Fruit fly (Drosophila melanogaster): ENCODE data around the gene Ada.
A peak's percentile ranks its signal among the peaks of the same experiment; 100 is the strongest.

Ada gene

dm6 chr3R:9062756-9063155 lies 2.2 kb upstream of the Ada start (continued):
- TF ChIP-seq CG14050 (GFP tag; IDR thresholded peaks at IDR 0.05) (no peak), Dbx (GFP tag; IDR thresholded peaks at IDR 0.05) (no peak), D (optimal IDR thresholded peaks at IDR 0.05) (no peak), D (GFP tag; optimal IDR thresholded peaks at IDR 0.05) (no peak), CG18011 (GFP tag; optimal IDR thresholded peaks at IDR 0.05) (no peak), NK7.1 (GFP tag; optimal IDR thresholded peaks at IDR 0.05) (no peak), CG15073 (GFP tag; optimal IDR thresholded peaks at IDR 0.05) (no peak), fd102C (GFP tag; optimal IDR thresholded peaks at IDR 0.05) (no peak), trh (GFP tag; optimal IDR thresholded peaks at IDR 0.05) (no peak), prd (optimal IDR thresholded peaks at IDR 0.05) (no peak), prd (GFP tag; IDR thresholded peaks at IDR 0.05) (peak; percentile 22; the same call in 1 of the 3 replicates), schlank (tag; optimal IDR thresholded peaks at IDR 0.05) (no peak), CG10209 (GFP tag; optimal IDR thresholded peaks at IDR 0.05) (no peak), CG12104 (GFP tag; optimal IDR thresholded peaks at IDR 0.05) (no peak), lbe (GFP tag; optimal IDR thresholded peaks at IDR 0.05) (no peak), dysf (GFP tag; IDR thresholded peaks at IDR 0.05) (0 out of 3 replicates have a peak, but pooled peaks have one; percentile 34), Drgx (GFP tag; IDR thresholded peaks at IDR 0.05) (peak; percentile 66), CG14441 (GFP tag; IDR thresholded peaks at IDR 0.05) (0 out of 2 replicates have a peak, but pooled peaks have one; percentile 40), CG1792 (GFP tag; optimal IDR thresholded peaks at IDR 0.05) (no peak), CG11723 (GFP tag; optimal IDR thresholded peaks at IDR 0.05) (no peak), slbo (GFP tag; IDR thresholded peaks at IDR 0.05) (peak; percentile 22; the same call in 1 of the 2 replicates), CG33557 (GFP tag; optimal IDR thresholded peaks at IDR 0.05) (no peak), Mad (GFP tag; optimal IDR thresholded peaks at IDR 0.05) (no peak), CG3838 (GFP tag; optimal IDR thresholded peaks at IDR 0.05) (no peak), CG10565 (GFP tag; optimal IDR thresholded peaks at IDR 0.05) (no peak), Bdp1 (GFP tag; optimal IDR thresholded peaks at IDR 0.05) (no peak), repo (GFP tag; optimal IDR thresholded peaks at IDR 0.05) (no peak), CG4424 (GFP tag; optimal IDR thresholded peaks at IDR 0.05) (no peak), rib (GFP tag; IDR thresholded peaks at IDR 0.05) (no peak), E2f2 (GFP tag; IDR thresholded peaks at IDR 0.05) (no peak), org-1 (GFP tag; optimal IDR thresholded peaks at IDR 0.05) (no peak), sisA (GFP tag; IDR thresholded peaks at IDR 0.05) (no peak), pum (GFP tag; optimal IDR thresholded peaks at IDR 0.05) (no peak), CG18764 (GFP tag; optimal IDR thresholded peaks at IDR 0.05) (no peak), Mrtf (GFP tag; IDR thresholded peaks at IDR 0.05) (0 out of 3 replicates have a peak, but pooled peaks have one; percentile 22), CG17568 (GFP tag; optimal IDR thresholded peaks at IDR 0.05) (no peak), sob (GFP tag; IDR thresholded peaks at IDR 0.05) (peak; percentile 52; the same call in 1 of the 2 replicates), CG16815 (GFP tag; optimal IDR thresholded peaks at IDR 0.05) (no peak), mam (GFP tag; optimal IDR thresholded peaks at IDR 0.05) (no peak), btn (GFP tag; optimal IDR thresholded peaks at IDR 0.05) (no peak), grn (GFP tag; optimal IDR thresholded peaks at IDR 0.05) (no peak), exex (tag; optimal IDR thresholded peaks at IDR 0.05) (no peak), CG8290 (GFP tag; optimal IDR thresholded peaks at IDR 0.05) (no peak), CG8290 (tag; optimal IDR thresholded peaks at IDR 0.05) (peak in 1 of 2 experiments; percentile 7), CG10321 (GFP tag; IDR thresholded peaks at IDR 0.05) (no peak), nau (GFP tag; optimal IDR thresholded peaks at IDR 0.05) (no peak), CG3281 (GFP tag; optimal IDR thresholded peaks at IDR 0.05) (no peak), Kr (GFP tag; optimal IDR thresholded peaks at IDR 0.05) (no peak), hbn (GFP tag; IDR thresholded peaks at IDR 0.05; ENCODE audit: partially characterized antibody) (no peak), Max (GFP tag; optimal IDR thresholded peaks at IDR 0.05) (no peak), CG14965 (GFP tag; optimal IDR thresholded peaks at IDR 0.05; ENCODE audit: borderline replicate concordance) (no peak), CG2678 (tag; optimal IDR thresholded peaks at IDR 0.05) (no peak), psq (GFP tag; optimal IDR thresholded peaks at IDR 0.05) (no peak)
